Fruit fly (Drosophila melanogaster) whole organism, embryonic: Measurements from ENCODE around the gene CG7080.
A peak's percentile ranks its signal among the peaks of the same experiment; 100 is the strongest.

ENCODE experiments used
- Bgb ChIP-seq: fragments of 200-800 bp; sonication (Bioruptor generic); IDR thresholded peaks from 2 replicates; pipeline ENCODE4 v1.3.6; 2022; ENCODE audit warnings: missing biosample characterization, missing genetic modification characterization; ENCODE audit not compliant: partially characterized antibody
- CG10147 ChIP-seq: fragments of 200-800 bp; sonication (Bioruptor generic); optimal IDR thresholded peaks from 2 replicates; lab custom pipeline; 2019; ENCODE audit warnings: missing biosample characterization, mild to moderate bottlenecking, missing genetic modification characterization, moderate library complexity
- CG1024 ChIP-seq: fragments of 200-800 bp; sonication (Bioruptor generic); IDR thresholded peaks from 2 replicates; pipeline ENCODE4 v1.3.6; 2022; ENCODE audit warnings: missing biosample characterization, missing genetic modification characterization
- CG11093 ChIP-seq: fragments of 200-800 bp; sonication (Bioruptor generic); IDR thresholded peaks from 3 replicates; pipeline ENCODE4 v1.3.6; 2022; ENCODE audit warnings: missing biosample characterization, missing genetic modification characterization
- CG11398 ChIP-seq: fragments of 200-800 bp; sonication (Bioruptor generic); optimal IDR thresholded peaks from 2 replicates; lab custom pipeline; 2016; ENCODE audit warnings: missing biosample characterization, missing genetic modification characterization
- CG12769 ChIP-seq: fragments of 200-800 bp; sonication (Bioruptor generic); optimal IDR thresholded peaks from 2 replicates; lab custom pipeline; 2019; ENCODE audit warnings: missing biosample characterization, mild to moderate bottlenecking, missing genetic modification characterization, moderate library complexity
- CG14014 ChIP-seq: fragments of 200-800 bp; sonication (Bioruptor generic); IDR thresholded peaks from 2 replicates; pipeline ENCODE4 v1.3.6; 2022; ENCODE audit warnings: missing biosample characterization, missing genetic modification characterization
- CG2875 ChIP-seq: fragments of 200-800 bp; sonication (Bioruptor generic); optimal IDR thresholded peaks from 2 replicates; lab custom pipeline; 2017; ENCODE audit warnings: missing biosample characterization, mild to moderate bottlenecking, missing genetic modification characterization, missing genetic modification reagents
- CG3065 ChIP-seq: fragments of 200-800 bp; sonication (Bioruptor generic); optimal IDR thresholded peaks from 2 replicates; lab custom pipeline; 2016; ENCODE audit warnings: missing biosample characterization, missing genetic modification characterization
- CG32767 ChIP-seq: fragments of 200-800 bp; sonication (Bioruptor generic); IDR thresholded peaks from 2 replicates; pipeline ENCODE4 v1.3.6; 2022; ENCODE audit warnings: missing biosample characterization, missing genetic modification characterization
- CG33213 ChIP-seq: fragments of 200-800 bp; sonication (Bioruptor generic); optimal IDR thresholded peaks from 3 replicates; lab custom pipeline; 2016; ENCODE audit warnings: missing biosample characterization, missing genetic modification characterization
- CG34376 ChIP-seq: fragments of 200-800 bp; sonication (Bioruptor generic); optimal IDR thresholded peaks from 2 replicates; lab custom pipeline; 2018; ENCODE audit warnings: missing biosample characterization, mild to moderate bottlenecking, missing genetic modification characterization
- CG34422 ChIP-seq: fragments of 200-800 bp; sonication (Bioruptor generic); IDR thresholded peaks from 3 replicates; pipeline ENCODE4 v1.3.6; 2022; ENCODE audit warnings: missing biosample characterization, missing genetic modification characterization
- CG3838 ChIP-seq: fragments of 200-800 bp; sonication (Bioruptor generic); optimal IDR thresholded peaks from 3 replicates; lab custom pipeline; 2016; ENCODE audit warnings: missing biosample characterization, missing genetic modification characterization
- CG4854 ChIP-seq: fragments of 200-800 bp; sonication (Bioruptor generic); optimal IDR thresholded peaks from 2 replicates; lab custom pipeline; 2016; ENCODE audit warnings: missing biosample characterization, missing genetic modification characterization, inconsistent platforms
- CG6689 ChIP-seq: fragments of 200-800 bp; sonication (Bioruptor generic); IDR thresholded peaks from 2 replicates; pipeline ENCODE4 v1.3.6; 2022; ENCODE audit warnings: missing biosample characterization, missing genetic modification characterization
- CG7271 ChIP-seq: fragments of 200-800 bp; sonication (Bioruptor generic); optimal IDR thresholded peaks from 2 replicates; lab custom pipeline; 2018; ENCODE audit warnings: missing biosample characterization, mild to moderate bottlenecking, missing genetic modification characterization, moderate library complexity
- CG8388 ChIP-seq: fragments of 200-800 bp; sonication (Bioruptor generic); optimal IDR thresholded peaks from 2 replicates; lab custom pipeline; 2019; ENCODE audit warnings: missing biosample characterization, mild to moderate bottlenecking, missing genetic modification characterization, moderate library complexity
- CHES-1-like ChIP-seq: fragments of 200-800 bp; sonication (Bioruptor generic); optimal IDR thresholded peaks from 2 replicates; lab custom pipeline; 2016; ENCODE audit warnings: missing biosample characterization, missing genetic modification characterization
- Doc3 ChIP-seq: fragments of 200-800 bp; sonication (Bioruptor generic); IDR thresholded peaks from 3 replicates; pipeline ENCODE4 v1.3.6; 2022; ENCODE audit warnings: missing biosample characterization, missing genetic modification characterization; ENCODE audit not compliant: partially characterized antibody
- E2f2 ChIP-seq: fragments of 200-800 bp; sonication (Bioruptor generic); IDR thresholded peaks from 2 replicates; pipeline ENCODE4 v1.3.6; 2022; ENCODE audit warnings: missing biosample characterization, missing genetic modification characterization
- H15 ChIP-seq: fragments of 200-800 bp; sonication (Bioruptor generic); IDR thresholded peaks from 3 replicates; pipeline ENCODE4 v1.3.6; 2022; ENCODE audit warnings: missing biosample characterization, missing genetic modification characterization
- HmgD ChIP-seq: fragments of 200-800 bp; sonication (Bioruptor generic); optimal IDR thresholded peaks from 3 replicates; lab custom pipeline; 2016; ENCODE audit warnings: missing biosample characterization, missing genetic modification characterization
- Lpt ChIP-seq: fragments of >200 bp; optimal IDR thresholded peaks from 2 replicates; lab custom pipeline; 2018; ENCODE audit warnings: missing biosample characterization, missing genetic modification characterization
- Mes4 ChIP-seq: fragments of 200-800 bp; sonication (Bioruptor generic); optimal IDR thresholded peaks from 2 replicates; lab custom pipeline; 2016; ENCODE audit warnings: missing biosample characterization, missing genetic modification characterization
- Neu2 ChIP-seq: fragments of 200-800 bp; sonication (Bioruptor generic); optimal IDR thresholded peaks from 3 replicates; lab custom pipeline; 2016; ENCODE audit warnings: missing biosample characterization, missing genetic modification characterization, borderline replicate concordance
- Oaz ChIP-seq: fragments of 200-800 bp; sonication (Bioruptor generic); IDR thresholded peaks from 2 replicates; pipeline ENCODE4 v1.3.6; 2022; ENCODE audit warnings: missing biosample characterization, missing genetic modification characterization
- abd-A ChIP-seq: fragments of 200-800 bp; sonication (Bioruptor generic); optimal IDR thresholded peaks from 3 replicates; lab custom pipeline; 2019; ENCODE audit warnings: missing biosample characterization, mild to moderate bottlenecking, missing genetic modification characterization, moderate library complexity
- ase ChIP-seq: fragments of 200-800 bp; sonication (Bioruptor generic); IDR thresholded peaks from 3 replicates; pipeline ENCODE4 v1.3.6; 2022; ENCODE audit warnings: missing biosample characterization, missing genetic modification characterization
- bbx ChIP-seq: fragments of 200-800 bp; sonication (Bioruptor generic); IDR thresholded peaks from 2 replicates; pipeline ENCODE4 v1.3.6; 2022; ENCODE audit warnings: missing biosample characterization, missing genetic modification characterization; ENCODE audit not compliant: partially characterized antibody
- chn ChIP-seq: fragments of 200-800 bp; sonication (Bioruptor generic); optimal IDR thresholded peaks from 2 replicates; lab custom pipeline; 2016; ENCODE audit warnings: missing biosample characterization, missing genetic modification characterization
- dan ChIP-seq: fragments of 200-800 bp; sonication (Bioruptor generic); IDR thresholded peaks from 2 replicates; pipeline ENCODE4 v1.3.6; 2022; ENCODE audit warnings: missing biosample characterization, missing genetic modification characterization
- dpn ChIP-seq, 2 experiments: fragments of 200-800 bp; sonication (Bioruptor generic); optimal IDR thresholded peaks; 3 replicates each; lab custom pipeline; 2016; ENCODE audit warnings: missing biosample characterization in 2 of 2, missing genetic modification characterization in 2 of 2
- fru ChIP-seq: fragments of >200 bp; optimal IDR thresholded peaks from 2 replicates; lab custom pipeline; 2017
- gcm ChIP-seq: fragments of 200-800 bp; sonication (Bioruptor generic); optimal IDR thresholded peaks from 2 replicates; lab custom pipeline; 2019; ENCODE audit warnings: missing biosample characterization, mild to moderate bottlenecking, missing genetic modification characterization, moderate library complexity
- gro ChIP-seq: fragments of 200-800 bp; sonication (Bioruptor generic); optimal IDR thresholded peaks from 2 replicates; lab custom pipeline; 2016; ENCODE audit warnings: missing biosample characterization, missing genetic modification characterization
- gt ChIP-seq: fragments of 200-800 bp; sonication (Bioruptor generic); IDR thresholded peaks from 2 replicates; pipeline ENCODE4 v1.3.6; 2022; ENCODE audit warnings: missing biosample characterization, missing genetic modification characterization
- hkb ChIP-seq, 2 experiments: fragments of 200-800 bp in 1 of 2; fragments of >200 bp in 1 of 2; sonication (Bioruptor generic) in 1 of 2; IDR thresholded peaks in 1 of 2; optimal IDR thresholded peaks in 1 of 2; 2 replicates each; pipeline versions ENCODE4 v1.3.6 to Lab custom; 2017 to 2022; ENCODE audit warnings: missing biosample characterization in 1 of 2, missing genetic modification characterization in 1 of 2
- klu ChIP-seq: fragments of 200-800 bp; sonication (Bioruptor generic); IDR thresholded peaks from 2 replicates; pipeline ENCODE4 v1.3.6; 2022; ENCODE audit warnings: missing biosample characterization, missing genetic modification characterization
- phol ChIP-seq: fragments of 200-800 bp; sonication (Bioruptor generic); optimal IDR thresholded peaks from 3 replicates; lab custom pipeline; 2018; ENCODE audit warnings: missing biosample characterization, mild to moderate bottlenecking, missing genetic modification characterization, moderate library complexity
- psq ChIP-seq: fragments of 200-800 bp; sonication (Bioruptor generic); optimal IDR thresholded peaks from 2 replicates; lab custom pipeline; 2017; ENCODE audit warnings: missing biosample characterization, missing genetic modification characterization
- sim ChIP-seq: fragments of 200-800 bp; sonication (Bioruptor generic); IDR thresholded peaks from 2 replicates; pipeline ENCODE4 v1.3.6; 2022; ENCODE audit warnings: missing biosample characterization, missing genetic modification characterization
- sisA ChIP-seq: fragments of 200-800 bp; sonication (Bioruptor generic); IDR thresholded peaks from 2 replicates; pipeline ENCODE4 v1.3.6; 2022; ENCODE audit warnings: missing biosample characterization, missing genetic modification characterization
- trh ChIP-seq: fragments of 200-800 bp; sonication (Bioruptor generic); optimal IDR thresholded peaks from 2 replicates; lab custom pipeline; 2016; ENCODE audit warnings: missing biosample characterization, missing genetic modification characterization
- usp ChIP-seq: fragments of >200 bp; optimal IDR thresholded peaks from 2 replicates; lab custom pipeline; 2017; ENCODE audit warnings: missing biosample characterization, missing genetic modification characterization

The CG7080 gene

DNA sequence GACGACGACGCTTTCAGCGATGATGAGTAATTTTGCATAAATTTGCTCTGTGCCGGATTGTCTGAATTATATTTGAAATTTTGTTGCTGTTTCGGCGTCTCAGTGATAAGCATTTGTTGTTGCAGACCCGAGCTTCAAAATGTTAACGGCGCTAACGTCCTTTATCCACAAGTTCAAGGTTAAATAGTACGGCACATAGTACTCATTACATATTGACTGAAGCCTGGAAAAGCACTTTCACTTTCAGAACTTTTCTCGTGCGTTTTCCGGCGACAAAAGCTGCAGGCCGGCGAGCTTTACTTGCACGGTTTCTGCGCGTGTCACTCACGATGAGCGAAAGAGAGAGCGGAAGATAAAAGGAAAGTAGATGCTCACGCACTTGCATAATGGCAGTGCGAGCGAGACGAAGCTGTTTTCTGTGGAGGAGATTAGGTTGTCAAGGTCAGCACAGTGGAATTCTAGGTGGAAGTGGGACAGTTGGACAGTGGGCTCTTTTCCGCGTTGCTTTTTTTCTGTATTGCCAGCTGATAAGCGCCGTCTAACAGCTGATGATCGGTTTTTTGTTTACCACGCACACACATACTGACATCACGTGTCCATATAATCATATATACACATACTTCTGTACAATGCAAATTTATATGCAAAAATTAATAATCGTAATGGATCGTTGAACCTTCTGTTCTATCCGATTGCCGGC lies 39.1 kb downstream of the CG7080 start (continued):
- TF ChIP-seq Oaz (no peak), CG34376 (GFP tag; lab: Kevin White, UChicago) (peak; percentile 54), CHES-1-like (GFP tag; lab: Kevin White, UChicago) (no peak), HmgD (GFP tag; lab: Kevin White, UChicago) (no peak), CG4854 (GFP tag; lab: Kevin White, UChicago) (no peak), dan (no peak), Bgb (peak; percentile 66), bbx (peak; percentile 59; the same call in 1 of the 2 replicates), CG2875 (GFP tag; lab: Kevin White, UChicago) (no peak), CG10147 (no peak), gro (GFP tag; lab: Kevin White, UChicago) (no peak), CG8388 (GFP tag; lab: Kevin White, UChicago) (no peak), hkb (optimal IDR thresholded peaks at IDR 0.05; lab: Kevin White, UChicago) (no peak), hkb (GFP tag; IDR thresholded peaks at IDR 0.05; lab: Robert Waterston, UW) (no peak), E2f2 (GFP tag; lab: Robert Waterston, UW) (no peak), chn (no peak), CG12769 (tag; lab: Kevin White, UChicago) (no peak), CG11398 (no peak), klu (no peak), CG11093 (GFP tag; lab: Robert Waterston, UW) (no peak), psq (GFP tag; lab: Kevin White, UChicago) (no peak), usp (GFP tag; lab: Kevin White, UChicago) (no peak), CG32767 (no peak; the same call in 1 of the 2 replicates), H15 (GFP tag; lab: Robert Waterston, UW) (no peak), trh (GFP tag; lab: Kevin White, UChicago) (no peak), abd-A (peak; percentile 38), sisA (GFP tag; lab: Robert Waterston, UW) (no peak), Doc3 (GFP tag; lab: Robert Waterston, UW) (peak; percentile 40; the same call in 1 of the 3 replicates), CG1024 (GFP tag; lab: Robert Waterston, UW) (no peak), sim (GFP tag; lab: Robert Waterston, UW) (no peak), CG3838 (GFP tag; lab: Kevin White, UChicago) (no peak), Lpt (GFP tag; lab: Kevin White, UChicago) (no peak), CG14014 (GFP tag; lab: Robert Waterston, UW) (no peak), CG33213 (no peak), Mes4 (GFP tag; lab: Kevin White, UChicago) (no peak), fru (no peak), CG34422 (GFP tag; lab: Robert Waterston, UW) (no peak), phol (tag; lab: Kevin White, UChicago) (no peak), gt (GFP tag; lab: Robert Waterston, UW) (no peak), dpn (GFP tag; optimal IDR thresholded peaks at IDR 0.05; lab: Kevin White, UChicago) (no peak), gcm (GFP tag; lab: Kevin White, UChicago) (no peak), ase (peak; percentile 42; the same call in 1 of the 3 replicates), CG3065 (GFP tag; lab: Kevin White, UChicago) (no peak), Neu2 (GFP tag; lab: Kevin White, UChicago) (no peak), CG6689 (GFP tag; lab: Robert Waterston, UW) (no peak), CG7271 (tag; lab: Kevin White, UChicago) (no peak)
